Worm (Caenorhabditis elegans) whole organism, L4 larva: ENCODE results near the gene nhr-88.

Experiments used
- D1046.2 ChIP-seq: fragments of 200-800 bp; sonication (Bioruptor generic); IDR thresholded peaks from 2 replicates; pipeline ENCODE4 v1.3.6; 2022; ENCODE audit warnings: missing genetic modification characterization, missing compliant biosample characterization
- Y105C5A.15 ChIP-seq: fragments of 200-800 bp; sonication (Bioruptor generic); IDR thresholded peaks from 2 replicates; pipeline ENCODE4 v1.3.6; 2022; ENCODE audit warnings: missing genetic modification characterization, missing compliant biosample characterization
- arid-1 ChIP-seq: fragments of 200-800 bp; sonication (Bioruptor generic); conservative IDR thresholded peaks from 2 replicates; pipeline ENCODE4 v1.3.6; 2022; ENCODE audit warnings: missing genetic modification reagents, missing genetic modification characterization, missing compliant biosample characterization
- fkh-10 ChIP-seq: fragments of 150-350 bp; optimal IDR thresholded peaks from 2 replicates; lab custom pipeline; 2014; ENCODE audit warnings: missing biosample characterization, missing genetic modification reagents, missing genetic modification characterization
- mep-1 ChIP-seq: fragments of 150-350 bp; sonication (generic microtip); optimal IDR thresholded peaks from 3 replicates; lab custom pipeline; 2014; ENCODE audit warnings: missing biosample characterization, missing genetic modification characterization
- nhr-76 ChIP-seq: fragments of 150-350 bp; optimal IDR thresholded peaks from 2 replicates; lab custom pipeline; 2014; ENCODE audit warnings: missing biosample characterization, missing genetic modification characterization
- unc-130 ChIP-seq: sonication (generic microtip); optimal IDR thresholded peaks from 2 replicates; lab custom pipeline; 2016; ENCODE audit warnings: missing genetic modification reagents, missing genetic modification characterization, missing compliant biosample characterization

DNA sequence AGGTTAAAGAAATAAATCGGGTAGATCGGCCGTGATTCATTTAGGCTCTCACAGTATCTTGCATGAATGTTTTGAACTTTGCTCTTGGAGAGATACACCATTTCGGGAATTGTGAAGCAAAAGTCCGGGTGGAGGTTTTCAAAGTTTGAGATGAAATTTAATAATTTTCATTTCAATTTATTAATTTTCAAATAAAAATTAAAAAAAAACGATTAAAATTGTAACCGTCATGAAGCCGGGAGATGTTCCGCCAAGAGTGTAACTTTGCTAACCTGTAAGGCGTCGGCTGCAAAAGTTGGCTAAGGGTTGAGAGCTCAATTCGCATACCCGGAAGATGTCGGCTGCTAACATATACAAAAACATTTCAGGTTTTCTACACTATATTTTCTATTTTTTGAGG, 42.1 kb upstream of the nhr-88 start, which contains the start of gene irld-67:
- TF ChIP-seq Y105C5A.15 (GFP tag; lab: Robert Waterston, UW) (no peak), unc-130 (GFP tag; lab: Kevin White, UChicago) (no peak), arid-1 (no peak), mep-1 (tag; lab: Kevin White, UChicago) (no peak), nhr-76 (tag; lab: Kevin White, UChicago) (no peak), D1046.2 (GFP tag; lab: Robert Waterston, UW) (no peak), fkh-10 (GFP tag; lab: Kevin White, UChicago) (no peak)
